Worm (Caenorhabditis elegans) whole organism, L4/young adult: ENCODE data around the gene his-61.

Experiments
- dao-5 ChIP-seq: sonication (generic microtip); optimal IDR thresholded peaks from 2 replicates; lab custom pipeline; 2016; ENCODE audit warnings: missing genotype, missing genetic modification characterization, moderate library complexity, missing compliant biosample characterization
- him-1 ChIP-seq: sonication (generic microtip); optimal IDR thresholded peaks from 2 replicates; lab custom pipeline; 2016; ENCODE audit warnings: missing genotype, missing genetic modification reagents, missing genetic modification characterization, missing compliant biosample characterization

DNA sequence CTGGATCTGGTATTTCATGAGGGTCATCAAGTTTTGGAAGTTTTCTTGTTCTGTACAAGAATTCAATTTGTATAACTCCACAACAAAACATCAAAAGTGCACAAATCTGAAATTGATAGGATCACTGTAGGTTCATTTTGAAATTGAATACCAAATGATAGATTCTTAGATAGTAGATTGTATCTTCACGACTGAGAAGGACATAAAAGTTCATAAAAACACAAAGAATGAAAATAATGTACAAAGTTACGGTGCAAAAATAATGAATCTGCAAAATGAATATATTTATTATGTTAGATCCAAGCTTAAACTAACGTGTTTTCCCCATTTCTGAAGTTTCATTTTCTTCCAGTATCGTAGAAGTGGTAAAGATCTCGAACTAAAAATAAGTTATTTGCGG is 14.9 kb upstream of the his-61 start:
- no peak for TF ChIP-seq dao-5 (tag; lab: Kevin White, UChicago)
- TF ChIP-seq him-1 (tag; lab: Kevin White, UChicago) = no peak
